Fruit fly (Drosophila melanogaster) whole organism, prepupa: ENCODE results near the gene teq.
A peak's percentile ranks its signal among the peaks of the same experiment; 100 is the strongest.

ENCODE experiments used
- Eip78C ChIP-seq: fragments of 200-800 bp; sonication (Bioruptor generic); peaks from one replicate; lab custom pipeline; 2016; ENCODE audit warnings: missing biosample characterization, missing genetic modification characterization
- Ets21C ChIP-seq: fragments of 200-800 bp; sonication (Bioruptor generic); optimal IDR thresholded peaks from 3 replicates; lab custom pipeline; 2016; ENCODE audit warnings: missing biosample characterization, missing genetic modification characterization
- Hr39 ChIP-seq: fragments of 200-800 bp; sonication (Bioruptor generic); optimal IDR thresholded peaks from 2 replicates; lab custom pipeline; 2016; ENCODE audit warnings: missing biosample characterization, missing genetic modification characterization

- no peak for TF ChIP-seq Hr39 (GFP tag; lab: Kevin White, UChicago)
- TF ChIP-seq Ets21C = no peak
- TF ChIP-seq Eip78C (GFP tag; lab: Kevin White, UChicago) = peak; percentile 34
Observed at dm6 chr3L:9032871-9033270, 41.6 kb upstream of the teq start.
